Worm (Caenorhabditis elegans) whole organism, late embryonic: Measurements from ENCODE around the gene C15H11.10.

Experiments used
- C08G9.2 ChIP-seq: sonication (generic microtip); optimal IDR thresholded peaks from 2 replicates; lab custom pipeline; 2016; ENCODE audit warnings: mild to moderate bottlenecking, missing genetic modification characterization, moderate library complexity, missing compliant biosample characterization
- ahr-1 ChIP-seq: sonication (generic microtip); optimal IDR thresholded peaks from 2 replicates; lab custom pipeline; 2016; ENCODE audit warnings: missing genetic modification characterization, missing compliant biosample characterization
- ama-1 ChIP-seq: fragments of 150-350 bp; optimal IDR thresholded peaks from 2 replicates; lab custom pipeline; 2014
- ceh-14 ChIP-seq: sonication (generic microtip); optimal IDR thresholded peaks from 2 replicates; lab custom pipeline; 2016; ENCODE audit warnings: missing genotype, missing genetic modification characterization, missing compliant biosample characterization
- ceh-18 ChIP-seq: sonication (generic microtip); optimal IDR thresholded peaks from 2 replicates; lab custom pipeline; 2016; ENCODE audit warnings: missing genetic modification characterization, missing compliant biosample characterization
- ceh-19 ChIP-seq: fragments of 200-800 bp; sonication (Bioruptor generic); optimal IDR thresholded peaks from 2 replicates; lab custom pipeline; 2018; ENCODE audit warnings: mild to moderate bottlenecking, missing genetic modification characterization, missing compliant biosample characterization
- ceh-2 ChIP-seq: sonication (generic microtip); optimal IDR thresholded peaks from 2 replicates; lab custom pipeline; 2016; ENCODE audit warnings: missing genotype, missing genetic modification characterization, missing compliant biosample characterization
- ceh-22 ChIP-seq: sonication (generic microtip); optimal IDR thresholded peaks from 2 replicates; lab custom pipeline; 2017; ENCODE audit warnings: missing biosample characterization, missing genetic modification characterization
- ceh-24 ChIP-seq: sonication (generic microtip); optimal IDR thresholded peaks from 2 replicates; lab custom pipeline; 2016; ENCODE audit warnings: mild to moderate bottlenecking, missing genetic modification characterization, missing compliant biosample characterization
- ceh-30 ChIP-seq: fragments of 150-350 bp; optimal IDR thresholded peaks from 2 replicates; lab custom pipeline; 2014; ENCODE audit warnings: missing biosample characterization, missing genetic modification characterization
- ceh-31 ChIP-seq: sonication (generic microtip); optimal IDR thresholded peaks from 2 replicates; lab custom pipeline; 2016; ENCODE audit warnings: missing genetic modification characterization, missing compliant biosample characterization
- ceh-34 ChIP-seq: sonication (generic microtip); optimal IDR thresholded peaks from 2 replicates; lab custom pipeline; 2016; ENCODE audit warnings: mild to moderate bottlenecking, missing genetic modification characterization, missing compliant biosample characterization
- ceh-9 ChIP-seq: sonication (generic microtip); optimal IDR thresholded peaks from 2 replicates; lab custom pipeline; 2016; ENCODE audit warnings: mild to moderate bottlenecking, missing genetic modification characterization, inconsistent platforms, missing compliant biosample characterization
- dmd-4 ChIP-seq: sonication (generic microtip); optimal IDR thresholded peaks from 2 replicates; lab custom pipeline; 2016; ENCODE audit warnings: borderline replicate concordance, missing genetic modification characterization, missing compliant biosample characterization
- dve-1 ChIP-seq: sonication (generic microtip); optimal IDR thresholded peaks from 2 replicates; lab custom pipeline; 2017; ENCODE audit warnings: antibody characterized with exemption, mild to moderate bottlenecking, missing genetic modification characterization, missing compliant biosample characterization
- elt-4 ChIP-seq: sonication (generic microtip); optimal IDR thresholded peaks from 2 replicates; lab custom pipeline; 2016; ENCODE audit warnings: missing genetic modification characterization, missing compliant biosample characterization
- ets-4 ChIP-seq: sonication (generic microtip); optimal IDR thresholded peaks from 2 replicates; lab custom pipeline; 2016; ENCODE audit warnings: missing genetic modification characterization, missing compliant biosample characterization
- eyg-1 ChIP-seq: sonication (generic microtip); optimal IDR thresholded peaks from 2 replicates; lab custom pipeline; 2016; ENCODE audit warnings: missing genotype, missing genetic modification characterization, missing compliant biosample characterization
- fax-1 ChIP-seq: sonication (generic microtip); optimal IDR thresholded peaks from 2 replicates; lab custom pipeline; 2016; ENCODE audit warnings: missing genotype, missing genetic modification characterization, missing compliant biosample characterization
- fkh-10 ChIP-seq: fragments of 150-350 bp; optimal IDR thresholded peaks from 2 replicates; lab custom pipeline; 2014; ENCODE audit warnings: missing biosample characterization, missing genetic modification reagents, missing genetic modification characterization
- gmeb-2 ChIP-seq: sonication (generic microtip); optimal IDR thresholded peaks from 2 replicates; lab custom pipeline; 2016; ENCODE audit warnings: missing genetic modification characterization, inconsistent platforms, missing compliant biosample characterization
- hlh-13 ChIP-seq: fragments of 200-800 bp; sonication (Bioruptor generic); optimal IDR thresholded peaks from 2 replicates; lab custom pipeline; 2018; ENCODE audit warnings: mild to moderate bottlenecking, missing genetic modification characterization, missing compliant biosample characterization
- hlh-15 ChIP-seq: sonication (generic microtip); optimal IDR thresholded peaks from 2 replicates; lab custom pipeline; 2016; ENCODE audit warnings: missing genetic modification characterization, missing compliant biosample characterization
- lin-11 ChIP-seq: fragments of 200-800 bp; sonication (Bioruptor generic); optimal IDR thresholded peaks from 2 replicates; lab custom pipeline; 2018; ENCODE audit warnings: mild to moderate bottlenecking, missing genetic modification characterization, missing compliant biosample characterization
- mec-3 ChIP-seq: sonication (generic microtip); optimal IDR thresholded peaks from 2 replicates; lab custom pipeline; 2016; ENCODE audit warnings: borderline replicate concordance, missing genetic modification characterization, missing compliant biosample characterization
- nhr-11 ChIP-seq: fragments of 150-350 bp; optimal IDR thresholded peaks from 2 replicates; lab custom pipeline; 2014; ENCODE audit warnings: missing biosample characterization, missing genetic modification characterization
- odd-2 ChIP-seq: sonication (generic microtip); optimal IDR thresholded peaks from 2 replicates; lab custom pipeline; 2017; ENCODE audit warnings: antibody characterized with exemption, mild to moderate bottlenecking, missing genetic modification characterization, missing compliant biosample characterization
- pax-1 ChIP-seq: fragments of 150-350 bp; optimal IDR thresholded peaks from 2 replicates; lab custom pipeline; 2014; ENCODE audit warnings: missing biosample characterization, missing genetic modification characterization
- pha-2 ChIP-seq: sonication (generic microtip); optimal IDR thresholded peaks from 2 replicates; lab custom pipeline; 2017; ENCODE audit warnings: mild to moderate bottlenecking, missing genetic modification characterization, missing compliant biosample characterization
- pha-4 ChIP-seq: fragments of 150-350 bp; optimal IDR thresholded peaks from 2 replicates; lab custom pipeline; 2018; ENCODE audit warnings: missing biosample characterization, missing genetic modification reagents, missing genetic modification characterization
- pqm-1 ChIP-seq: sonication (generic microtip); optimal IDR thresholded peaks from 2 replicates; lab custom pipeline; 2016; ENCODE audit warnings: missing genetic modification characterization, missing compliant biosample characterization
- pros-1 ChIP-seq: fragments of 150-350 bp; optimal IDR thresholded peaks from 2 replicates; lab custom pipeline; 2014; ENCODE audit warnings: missing biosample characterization, missing genetic modification reagents, missing genetic modification characterization
- ref-2 ChIP-seq: sonication (generic microtip); optimal IDR thresholded peaks from 2 replicates; lab custom pipeline; 2016; ENCODE audit warnings: missing genetic modification characterization, missing compliant biosample characterization
- sdc-2 ChIP-seq: sonication (generic microtip); optimal IDR thresholded peaks from 2 replicates; lab custom pipeline; 2016; ENCODE audit warnings: missing genotype, missing genetic modification characterization, missing compliant biosample characterization
- sox-2 ChIP-seq: fragments of 200-800 bp; sonication (Bioruptor generic); IDR thresholded peaks from 2 replicates; pipeline ENCODE4 v1.3.6; 2022; ENCODE audit warnings: missing genetic modification reagents, missing genetic modification characterization, missing compliant biosample characterization
- sox-4 ChIP-seq: sonication (generic microtip); optimal IDR thresholded peaks from 2 replicates; lab custom pipeline; 2017; ENCODE audit warnings: mild to moderate bottlenecking, missing genetic modification characterization, inconsistent platforms, missing compliant biosample characterization
- syd-9 ChIP-seq: sonication (generic microtip); optimal IDR thresholded peaks from 2 replicates; lab custom pipeline; 2016; ENCODE audit warnings: mild to moderate bottlenecking, missing genetic modification characterization, moderate library complexity, missing compliant biosample characterization
- tbx-7 ChIP-seq: sonication (generic microtip); optimal IDR thresholded peaks from 2 replicates; lab custom pipeline; 2016; ENCODE audit warnings: missing genotype, missing genetic modification characterization, missing compliant biosample characterization
- ttx-3 ChIP-seq: sonication (generic microtip); optimal IDR thresholded peaks from 2 replicates; lab custom pipeline; 2016; ENCODE audit warnings: missing genetic modification reagents, missing genetic modification characterization, missing compliant biosample characterization
- unc-42 ChIP-seq: sonication (generic microtip); optimal IDR thresholded peaks from 2 replicates; lab custom pipeline; 2016; ENCODE audit warnings: missing genotype, missing genetic modification characterization, missing compliant biosample characterization

Gene C15H11.10

ce11 chrV:14394743-14395142 lies 2.8 kb downstream of the C15H11.10 start, which contains the start of gene C15H11.13:
Gene C15H11.13 (plus strand): TSS chrV:14395043.
- TF ChIP-seq nhr-11 (tag; lab: Kevin White, UChicago) (no peak), ets-4 (tag; lab: Kevin White, UChicago) (no peak), ttx-3 (tag; lab: Kevin White, UChicago) (no peak), mec-3 (tag; lab: Kevin White, UChicago) (no peak), sdc-2 (tag; lab: Kevin White, UChicago) (no peak), hlh-13 (GFP tag; lab: Kevin White, UChicago) (no peak), eyg-1 (tag; lab: Kevin White, UChicago) (no peak), ceh-31 (no peak), elt-4 (no peak), fkh-10 (no peak), ahr-1 (tag; lab: Kevin White, UChicago) (no peak), ceh-22 (tag; lab: Kevin White, UChicago) (no peak), ceh-19 (no peak), pha-2 (tag; lab: Kevin White, UChicago) (no peak)

ce11 chrV:14396123-14396669 lies 4.3 kb downstream of the C15H11.10 start:
- TF ChIP-seq ceh-24 (tag; lab: Kevin White, UChicago) (no peak), ceh-14 (no peak), pros-1 (tag; lab: Kevin White, UChicago) (no peak), pha-4 (no peak), dmd-4 (tag; lab: Kevin White, UChicago) (no peak), C08G9.2 (no peak), ahr-1 (tag; lab: Kevin White, UChicago) (no peak), lin-11 (tag; lab: Kevin White, UChicago) (no peak), ama-1 (lab: Kevin White, UChicago) (no peak), ceh-34 (tag; lab: Kevin White, UChicago) (no peak), hlh-15 (tag; lab: Kevin White, UChicago) (no peak), ceh-18 (tag; lab: Kevin White, UChicago) (no peak), ceh-30 (tag; lab: Kevin White, UChicago) (no peak), elt-4 (no peak), syd-9 (tag; lab: Kevin White, UChicago) (no peak), fax-1 (tag; lab: Kevin White, UChicago) (no peak)

- TF ChIP-seq odd-2 (no peak), sdc-2 (tag; lab: Kevin White, UChicago) (no peak), ceh-24 (tag; lab: Kevin White, UChicago) (no peak), ceh-2 (tag; lab: Kevin White, UChicago) (no peak), ceh-22 (tag; lab: Kevin White, UChicago) (no peak), sox-4 (tag; lab: Kevin White, UChicago) (no peak), gmeb-2 (no peak), nhr-11 (tag; lab: Kevin White, UChicago) (no peak), tbx-7 (no peak), C08G9.2 (no peak), ceh-9 (tag; lab: Kevin White, UChicago) (no peak), unc-42 (no peak), pax-1 (tag; lab: Kevin White, UChicago) (no peak), ceh-14 (no peak), fkh-10 (no peak), pqm-1 (tag; lab: Kevin White, UChicago) (no peak), eyg-1 (tag; lab: Kevin White, UChicago) (no peak), ref-2 (tag; lab: Kevin White, UChicago) (no peak), elt-4 (no peak)
These were observed 13.7 kb downstream of the C15H11.10 start for ce11 chrV:14405647-14406046.

ce11 chrV:14408774-14409173 lies 16.8 kb downstream of the C15H11.10 start, which contains the start of gene gnrr-2:
Gene gnrr-2 (plus strand): TSS chrV:14409074.
- no peak for TF ChIP-seq ttx-3 (tag; lab: Kevin White, UChicago)
- TF ChIP-seq eyg-1 (tag; lab: Kevin White, UChicago), result no peak
- TF ChIP-seq sox-2 (GFP tag; lab: Robert Waterston, UW), result no peak
- TF ChIP-seq dve-1 (tag; lab: Kevin White, UChicago), result no peak
- TF ChIP-seq, all 69 proteins: peak for 0
